Fruit fly (Drosophila melanogaster): ENCODE results near the gene heca.

heca gene

dm6 chr3R:30257588-30257987 is 20.1 kb upstream of the heca start (continued):
- 0 out of 2 replicates have a peak, but pooled peaks have one; percentile 4 for TF ChIP-seq ap (GFP tag; IDR thresholded peaks at IDR 0.05)
- TF ChIP-seq Lhr (GFP tag; optimal IDR thresholded peaks at IDR 0.05), result no peak

DNA sequence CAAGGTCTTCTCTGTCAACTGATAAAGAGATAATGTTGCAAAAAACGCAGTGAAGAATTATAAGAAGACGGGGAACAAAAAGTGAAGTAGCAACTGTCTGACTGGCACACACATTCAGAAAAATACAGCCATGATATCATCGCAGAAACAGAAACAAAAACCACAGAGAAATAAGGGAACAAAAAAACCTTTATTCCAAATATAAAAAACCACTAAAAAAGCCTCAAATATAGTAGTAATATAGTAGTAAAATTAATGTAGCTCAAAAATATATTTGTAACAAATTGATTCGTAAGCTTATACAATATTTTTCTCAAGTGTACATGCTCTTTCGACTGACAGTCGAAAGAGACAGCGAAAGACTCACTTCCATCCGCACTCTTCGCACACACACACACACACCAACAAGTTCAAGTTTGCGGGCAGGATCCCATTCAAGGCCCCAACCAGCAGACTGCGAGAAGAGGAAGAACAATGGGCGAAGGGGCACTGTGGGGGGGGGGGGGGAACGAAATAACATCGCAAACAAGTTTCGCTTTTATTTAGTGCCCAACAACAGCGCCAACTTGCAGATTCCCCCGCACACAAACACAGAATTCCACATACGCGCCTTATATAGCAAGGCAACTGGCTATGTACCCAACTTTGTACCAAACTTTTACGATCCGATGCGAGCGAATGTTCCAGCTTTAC is 19.3 kb upstream of the heca start:
- TF ChIP-seq CG34224 (GFP tag; IDR thresholded peaks at IDR 0.05; ENCODE audit: partially characterized antibody) (no peak), lbe (GFP tag; optimal IDR thresholded peaks at IDR 0.05) (peak; percentile 77), Drgx (GFP tag; IDR thresholded peaks at IDR 0.05) (peak; percentile 58), bsh (GFP tag; optimal IDR thresholded peaks at IDR 0.05) (peak in 1 of 2 experiments; percentile 57), Rfx (GFP tag; IDR thresholded peaks at IDR 0.05) (no peak), nom (GFP tag; optimal IDR thresholded peaks at IDR 0.05) (peak; percentile 72), Hmx (GFP tag; optimal IDR thresholded peaks at IDR 0.05) (no peak), ara (GFP tag; IDR thresholded peaks at IDR 0.05) (no peak), CG9437 (GFP tag; optimal IDR thresholded peaks at IDR 0.05) (no peak), corto (GFP tag; optimal IDR thresholded peaks at IDR 0.05) (peak; percentile 72), schlank (tag; optimal IDR thresholded peaks at IDR 0.05) (no peak)

DNA sequence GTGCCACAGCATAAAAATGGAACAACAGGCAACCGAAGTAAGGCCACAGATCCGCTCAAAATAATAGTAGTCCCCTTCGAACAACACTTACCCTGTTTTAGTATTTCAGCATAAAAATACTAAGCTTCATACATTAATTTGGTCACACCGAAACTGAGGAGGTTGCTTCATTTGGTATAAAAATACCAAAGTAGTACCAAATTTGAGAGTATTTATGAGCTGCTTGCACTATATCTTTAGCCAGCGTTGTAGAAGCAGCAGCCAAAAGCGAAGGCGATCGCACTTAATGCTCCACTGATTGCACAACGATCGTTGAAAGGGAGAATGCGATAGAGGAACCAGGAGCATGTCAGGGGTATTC is 18.8 kb upstream of the heca start:
- TF ChIP-seq Nf-YC (tag; optimal IDR thresholded peaks at IDR 0.05) (no peak), bsh (GFP tag; optimal IDR thresholded peaks at IDR 0.05) (peak in 1 of 2 experiments; percentile 90), stwl (tag; optimal IDR thresholded peaks at IDR 0.05) (peak; percentile 99), eve (GFP tag; optimal IDR thresholded peaks at IDR 0.05) (no peak), nom (GFP tag; optimal IDR thresholded peaks at IDR 0.05) (peak; percentile 75), Drgx (GFP tag; IDR thresholded peaks at IDR 0.05) (peak; percentile 61), ftz-f1 (GFP tag; optimal IDR thresholded peaks at IDR 0.05) (no peak), sr (GFP tag; IDR thresholded peaks at IDR 0.05) (no peak), Ets65A (GFP tag) (peak; percentile 63), sens (GFP tag) (peak; percentile 67), CG15601 (tag; optimal IDR thresholded peaks at IDR 0.05) (no peak), HLH4C (GFP tag; IDR thresholded peaks at IDR 0.05; ENCODE audit: partially characterized antibody) (no peak), corto (GFP tag; optimal IDR thresholded peaks at IDR 0.05) (peak; percentile 94), Med (GFP tag) (peak; percentile 36), lbe (GFP tag; optimal IDR thresholded peaks at IDR 0.05) (peak; percentile 92), CG7745 (tag; optimal IDR thresholded peaks at IDR 0.05) (no peak)

DNA sequence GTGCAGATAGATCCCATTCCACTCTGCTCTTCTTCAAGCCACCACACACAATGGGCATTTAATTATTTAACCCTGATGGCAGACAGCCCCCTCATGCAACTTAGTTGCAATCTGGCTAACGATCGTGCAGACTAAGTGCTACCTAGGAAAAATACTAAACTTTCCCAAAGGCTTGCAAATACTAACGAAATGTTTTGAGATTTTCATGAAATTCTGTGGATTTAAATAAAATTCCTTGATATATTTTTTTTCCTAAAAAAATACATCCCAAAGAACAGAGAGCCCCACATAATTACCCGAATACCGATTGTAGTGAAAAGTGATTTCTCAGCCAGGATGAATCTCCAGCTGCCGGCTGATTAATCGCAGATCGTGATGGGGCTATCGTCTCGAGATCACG is 18.2 kb upstream of the heca start:
- TF ChIP-seq Bdp1 (GFP tag; optimal IDR thresholded peaks at IDR 0.05), result no peak
- TF ChIP-seq nom (GFP tag; optimal IDR thresholded peaks at IDR 0.05), result peak; percentile 13

dm6 chr3R:30261838-30262237 is 15.9 kb upstream of the heca start:
- 0 out of 2 replicates have a peak, but pooled peaks have one; percentile 5 for TF ChIP-seq crol (GFP tag; IDR thresholded peaks at IDR 0.05)
- peak; percentile 97 for TF ChIP-seq nom (GFP tag; optimal IDR thresholded peaks at IDR 0.05)
- TF ChIP-seq trh (GFP tag; optimal IDR thresholded peaks at IDR 0.05), result no peak
- TF ChIP-seq stc (GFP tag; IDR thresholded peaks at IDR 0.05), result 0 out of 2 replicates have a peak, but pooled peaks have one; percentile 9
- TF ChIP-seq CG17802 (tag; optimal IDR thresholded peaks at IDR 0.05), result no peak
- 0 out of 2 replicates have a peak, but pooled peaks have one; percentile 12 for TF ChIP-seq CG17328 (GFP tag; IDR thresholded peaks at IDR 0.05)
- TF ChIP-seq CG11085 (GFP tag; IDR thresholded peaks at IDR 0.05), result no peak
- TF ChIP-seq CG15011 (GFP tag; optimal IDR thresholded peaks at IDR 0.05), result no peak
- no peak for TF ChIP-seq ttk (GFP tag; IDR thresholded peaks at IDR 0.05)
- no peak for TF ChIP-seq CG12942 (GFP tag; optimal IDR thresholded peaks at IDR 0.05)
- TF ChIP-seq CG12391 (tag; optimal IDR thresholded peaks at IDR 0.05), result peak; percentile 19
- peak; percentile 34 to 97 for TF ChIP-seq bsh (GFP tag; optimal IDR thresholded peaks at IDR 0.05)
- no peak for TF ChIP-seq Hey (tag; optimal IDR thresholded peaks at IDR 0.05)
- no peak for TF ChIP-seq Vsx1 (GFP tag; optimal IDR thresholded peaks at IDR 0.05)
- no peak for TF ChIP-seq ro (GFP tag; IDR thresholded peaks at IDR 0.05)
- no peak for TF ChIP-seq CG10431 (GFP tag; optimal IDR thresholded peaks at IDR 0.05)
- TF ChIP-seq Sox102F (GFP tag; optimal IDR thresholded peaks at IDR 0.05), result peak; percentile 9
- TF ChIP-seq CG2678 (tag; optimal IDR thresholded peaks at IDR 0.05), result no peak
- peak; percentile 40 for TF ChIP-seq dmrt11E (tag; optimal IDR thresholded peaks at IDR 0.05)
- no peak for TF ChIP-seq nerfin-1 (tag; optimal IDR thresholded peaks at IDR 0.05)
